Fruit fly (Drosophila melanogaster) S2 (cell line): ENCODE measurements around the gene OdsH.
A peak's percentile ranks its signal among the peaks of the same experiment; 100 is the strongest.

Source experiments
- CG8478 ChIP-seq: fragments of >200 bp; optimal IDR thresholded peaks from 2 replicates; lab custom pipeline; 2018
- CTCF ChIP-seq, 2 experiments: fragments of >200 bp; optimal IDR thresholded peaks; 2 replicates each; lab custom pipeline; 2018

dm6 chrX:17826807-17827703, 36.2 kb downstream of the OdsH start, which contains the start of gene Socs16D:
- TF ChIP-seq CG8478 (no peak), CTCF (optimal IDR thresholded peaks at IDR 0.05; lab: Kevin White, UChicago) (peak; percentile 28 to 59)
